Worm (Caenorhabditis elegans) whole organism, early embryonic: ENCODE results near the gene fbxc-43.

Experiments used
- B0310.2 ChIP-seq: sonication (generic microtip); optimal IDR thresholded peaks from 2 replicates; lab custom pipeline; 2016; ENCODE audit warnings: mild to moderate bottlenecking, missing genetic modification characterization, missing compliant biosample characterization
- F13C5.2 ChIP-seq: sonication (generic microtip); optimal IDR thresholded peaks from 2 replicates; lab custom pipeline; 2017; ENCODE audit warnings: mild to moderate bottlenecking, missing genetic modification characterization, inconsistent platforms, missing compliant biosample characterization
- aly-1 ChIP-seq: sonication (generic microtip); optimal IDR thresholded peaks from 2 replicates; lab custom pipeline; 2016; ENCODE audit warnings: missing genetic modification characterization, missing compliant biosample characterization
- ama-1 ChIP-seq: fragments of 150-350 bp; optimal IDR thresholded peaks from 2 replicates; lab custom pipeline; 2014
- ceh-13 ChIP-seq: fragments of 200-800 bp; sonication (Bioruptor generic); optimal IDR thresholded peaks from 2 replicates; lab custom pipeline; 2018; ENCODE audit warnings: mild to moderate bottlenecking, missing genetic modification characterization, missing compliant biosample characterization
- ets-7 ChIP-seq: sonication (generic microtip); optimal IDR thresholded peaks from 2 replicates; lab custom pipeline; 2016; ENCODE audit warnings: missing genotype, missing genetic modification characterization, missing compliant biosample characterization
- hmbx-1 ChIP-seq: sonication (generic microtip); optimal IDR thresholded peaks from 2 replicates; lab custom pipeline; 2016; ENCODE audit warnings: mild to moderate bottlenecking, missing genetic modification characterization, missing compliant biosample characterization
- pes-1 ChIP-seq: fragments of 200-800 bp; sonication (Bioruptor generic); IDR thresholded peaks from 2 replicates; pipeline ENCODE4 v1.3.6; 2022; ENCODE audit warnings: missing genetic modification reagents, missing genetic modification characterization, missing compliant biosample characterization
- scrt-1 ChIP-seq: fragments of 200-800 bp; sonication (Bioruptor generic); IDR thresholded peaks from 2 replicates; pipeline ENCODE4 v1.3.6; 2022; ENCODE audit warnings: missing genetic modification characterization, missing compliant biosample characterization
- sea-1 ChIP-seq: fragments of 200-800 bp; sonication (Bioruptor generic); conservative IDR thresholded peaks from 2 replicates; pipeline ENCODE4 v1.3.6; 2022; ENCODE audit warnings: missing genetic modification characterization, missing compliant biosample characterization
- tbx-37 ChIP-seq: fragments of 200-800 bp; sonication (Bioruptor generic); conservative IDR thresholded peaks from 2 replicates; pipeline ENCODE4 v1.3.6; 2022; ENCODE audit warnings: missing genetic modification reagents, missing genetic modification characterization, missing compliant biosample characterization
- tra-4 ChIP-seq: sonication (generic microtip); optimal IDR thresholded peaks from 2 replicates; lab custom pipeline; 2017; ENCODE audit warnings: missing genetic modification characterization, missing compliant biosample characterization

- TF ChIP-seq F13C5.2: no peak
- no peak for TF ChIP-seq aly-1 (tag; lab: Kevin White, UChicago)
- TF ChIP-seq tra-4 (tag; lab: Kevin White, UChicago): no peak
- TF ChIP-seq ama-1 (lab: Kevin White, UChicago): no peak
- TF ChIP-seq B0310.2 (tag; lab: Kevin White, UChicago): no peak
- TF ChIP-seq tbx-37: no peak
- no peak for TF ChIP-seq ceh-13 (GFP tag; lab: Kevin White, UChicago)
- TF ChIP-seq sea-1 (GFP tag; lab: Robert Waterston, UW): no peak
- TF ChIP-seq pes-1 (GFP tag; lab: Robert Waterston, UW): no peak
- no peak for TF ChIP-seq scrt-1 (GFP tag; lab: Robert Waterston, UW)
- no peak for TF ChIP-seq ets-7
- no peak for TF ChIP-seq hmbx-1 (tag; lab: Kevin White, UChicago)
These were observed 31.9 kb upstream of the fbxc-43 start for ce11 chrII:4267711-4268110.
